Worm (Caenorhabditis elegans) whole organism, late embryonic: ENCODE results near the gene F31B12.4.

Experiments used
- C08G9.2 ChIP-seq: sonication (generic microtip); optimal IDR thresholded peaks from 2 replicates; lab custom pipeline; 2016; ENCODE audit warnings: mild to moderate bottlenecking, missing genetic modification characterization, moderate library complexity, missing compliant biosample characterization
- C38D4.7 ChIP-seq: fragments of 200-800 bp; sonication (Bioruptor generic); optimal IDR thresholded peaks from 2 replicates; lab custom pipeline; 2018; ENCODE audit warnings: mild to moderate bottlenecking, missing genetic modification characterization, moderate library complexity, missing compliant biosample characterization
- T23F11.4 ChIP-seq: fragments of 200-800 bp; sonication (Bioruptor generic); optimal IDR thresholded peaks from 2 replicates; lab custom pipeline; 2018; ENCODE audit warnings: mild to moderate bottlenecking, missing genetic modification characterization, missing compliant biosample characterization
- ahr-1 ChIP-seq: sonication (generic microtip); optimal IDR thresholded peaks from 2 replicates; lab custom pipeline; 2016; ENCODE audit warnings: missing genetic modification characterization, missing compliant biosample characterization
- ceh-2 ChIP-seq: sonication (generic microtip); optimal IDR thresholded peaks from 2 replicates; lab custom pipeline; 2016; ENCODE audit warnings: missing genotype, missing genetic modification characterization, missing compliant biosample characterization
- ceh-22 ChIP-seq: sonication (generic microtip); optimal IDR thresholded peaks from 2 replicates; lab custom pipeline; 2017; ENCODE audit warnings: missing biosample characterization, missing genetic modification characterization
- ceh-31 ChIP-seq: sonication (generic microtip); optimal IDR thresholded peaks from 2 replicates; lab custom pipeline; 2016; ENCODE audit warnings: missing genetic modification characterization, missing compliant biosample characterization
- ceh-34 ChIP-seq: sonication (generic microtip); optimal IDR thresholded peaks from 2 replicates; lab custom pipeline; 2016; ENCODE audit warnings: mild to moderate bottlenecking, missing genetic modification characterization, missing compliant biosample characterization
- ceh-45 ChIP-seq: fragments of 200-800 bp; sonication (Bioruptor generic); IDR thresholded peaks from 2 replicates; pipeline ENCODE4 v1.3.6; 2022; ENCODE audit warnings: missing genetic modification reagents, missing genetic modification characterization, missing compliant biosample characterization
- ceh-9 ChIP-seq: sonication (generic microtip); optimal IDR thresholded peaks from 2 replicates; lab custom pipeline; 2016; ENCODE audit warnings: mild to moderate bottlenecking, missing genetic modification characterization, inconsistent platforms, missing compliant biosample characterization
- dve-1 ChIP-seq: sonication (generic microtip); optimal IDR thresholded peaks from 2 replicates; lab custom pipeline; 2017; ENCODE audit warnings: antibody characterized with exemption, mild to moderate bottlenecking, missing genetic modification characterization, missing compliant biosample characterization
- elt-4 ChIP-seq: sonication (generic microtip); optimal IDR thresholded peaks from 2 replicates; lab custom pipeline; 2016; ENCODE audit warnings: missing genetic modification characterization, missing compliant biosample characterization
- fax-1 ChIP-seq: sonication (generic microtip); optimal IDR thresholded peaks from 2 replicates; lab custom pipeline; 2016; ENCODE audit warnings: missing genotype, missing genetic modification characterization, missing compliant biosample characterization
- fkh-10 ChIP-seq: fragments of 150-350 bp; optimal IDR thresholded peaks from 2 replicates; lab custom pipeline; 2014; ENCODE audit warnings: missing biosample characterization, missing genetic modification reagents, missing genetic modification characterization
- fkh-6 ChIP-seq: sonication (generic microtip); optimal IDR thresholded peaks from 2 replicates; lab custom pipeline; 2016; ENCODE audit warnings: missing genetic modification characterization, missing compliant biosample characterization
- gmeb-2 ChIP-seq: sonication (generic microtip); optimal IDR thresholded peaks from 2 replicates; lab custom pipeline; 2016; ENCODE audit warnings: missing genetic modification characterization, inconsistent platforms, missing compliant biosample characterization
- hlh-13 ChIP-seq: fragments of 200-800 bp; sonication (Bioruptor generic); optimal IDR thresholded peaks from 2 replicates; lab custom pipeline; 2018; ENCODE audit warnings: mild to moderate bottlenecking, missing genetic modification characterization, missing compliant biosample characterization
- hlh-30 ChIP-seq: sonication (generic microtip); optimal IDR thresholded peaks from 2 replicates; lab custom pipeline; 2017; ENCODE audit warnings: antibody characterized with exemption, missing genetic modification characterization, missing compliant biosample characterization; ENCODE audit not compliant: insufficient read depth
- hlh-6 ChIP-seq: sonication (generic microtip); optimal IDR thresholded peaks from 2 replicates; lab custom pipeline; 2016; ENCODE audit warnings: missing genotype, missing genetic modification characterization, missing compliant biosample characterization
- hlh-8 ChIP-seq: sonication (generic microtip); optimal IDR thresholded peaks from 2 replicates; lab custom pipeline; 2016; ENCODE audit warnings: missing genotype, missing genetic modification characterization, missing compliant biosample characterization
- lim-6 ChIP-seq: sonication (generic microtip); optimal IDR thresholded peaks from 2 replicates; lab custom pipeline; 2016; ENCODE audit warnings: missing genetic modification characterization, missing compliant biosample characterization
- madf-2 ChIP-seq: sonication (generic microtip); optimal IDR thresholded peaks from 2 replicates; lab custom pipeline; 2017; ENCODE audit warnings: missing genetic modification characterization, missing compliant biosample characterization
- mec-3 ChIP-seq: sonication (generic microtip); optimal IDR thresholded peaks from 2 replicates; lab custom pipeline; 2016; ENCODE audit warnings: borderline replicate concordance, missing genetic modification characterization, missing compliant biosample characterization
- nhr-11 ChIP-seq: fragments of 150-350 bp; optimal IDR thresholded peaks from 2 replicates; lab custom pipeline; 2014; ENCODE audit warnings: missing biosample characterization, missing genetic modification characterization
- nhr-232 ChIP-seq: sonication (generic microtip); optimal IDR thresholded peaks from 2 replicates; lab custom pipeline; 2016; ENCODE audit warnings: missing genetic modification characterization, missing compliant biosample characterization
- odd-2 ChIP-seq: sonication (generic microtip); optimal IDR thresholded peaks from 2 replicates; lab custom pipeline; 2017; ENCODE audit warnings: antibody characterized with exemption, mild to moderate bottlenecking, missing genetic modification characterization, missing compliant biosample characterization
- pax-1 ChIP-seq: fragments of 150-350 bp; optimal IDR thresholded peaks from 2 replicates; lab custom pipeline; 2014; ENCODE audit warnings: missing biosample characterization, missing genetic modification characterization
- sox-2 ChIP-seq: fragments of 200-800 bp; sonication (Bioruptor generic); IDR thresholded peaks from 2 replicates; pipeline ENCODE4 v1.3.6; 2022; ENCODE audit warnings: missing genetic modification reagents, missing genetic modification characterization, missing compliant biosample characterization
- sox-4 ChIP-seq: sonication (generic microtip); optimal IDR thresholded peaks from 2 replicates; lab custom pipeline; 2017; ENCODE audit warnings: mild to moderate bottlenecking, missing genetic modification characterization, inconsistent platforms, missing compliant biosample characterization
- unc-3 ChIP-seq, 2 experiments: fragments of 200-800 bp in 1 of 2; sonication (Bioruptor generic) in 1 of 2; sonication (generic microtip) in 1 of 2; conservative IDR thresholded peaks in 1 of 2; optimal IDR thresholded peaks in 1 of 2; 2 replicates each; pipeline versions ENCODE4 v1.3.6 to Lab custom; 2016 to 2022; ENCODE audit warnings: missing compliant biosample characterization in 2 of 2, missing genetic modification characterization in 2 of 2, missing genetic modification reagents in 1 of 2
- unc-42 ChIP-seq: sonication (generic microtip); optimal IDR thresholded peaks from 2 replicates; lab custom pipeline; 2016; ENCODE audit warnings: missing genotype, missing genetic modification characterization, missing compliant biosample characterization
- unc-55 ChIP-seq: sonication (generic microtip); optimal IDR thresholded peaks from 2 replicates; lab custom pipeline; 2017; ENCODE audit warnings: missing biosample characterization, missing genetic modification reagents, missing genetic modification characterization
- unc-86 ChIP-seq: sonication (generic microtip); optimal IDR thresholded peaks from 2 replicates; lab custom pipeline; 2016; ENCODE audit warnings: missing genetic modification characterization, missing compliant biosample characterization
- zip-5 ChIP-seq: sonication (generic microtip); optimal IDR thresholded peaks from 2 replicates; lab custom pipeline; 2016; ENCODE audit warnings: missing genetic modification characterization, missing compliant biosample characterization

The F31B12.4 gene

DNA sequence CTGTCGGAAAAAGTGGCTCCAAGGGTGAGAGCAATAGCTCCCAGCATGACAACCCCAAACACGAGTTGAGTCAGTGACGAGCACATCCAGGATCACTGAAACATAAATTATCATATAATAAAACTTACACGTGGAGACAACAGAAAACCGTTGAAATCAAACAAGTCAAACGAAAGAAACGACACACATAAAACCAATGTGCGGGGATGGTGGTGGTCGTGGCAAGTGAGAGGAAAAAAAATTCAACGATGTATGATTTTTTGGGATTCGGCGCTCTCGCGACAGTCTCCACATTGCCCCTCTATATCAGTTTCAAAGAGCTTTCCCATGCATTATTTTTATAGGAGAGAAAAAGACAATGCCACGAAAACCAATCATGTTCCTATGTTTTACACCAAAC lies 20.7 kb upstream of the F31B12.4 start, which contains the start of gene clc-4:
TSS of gene clc-4 (minus strand) at position 101 of the 400 bp plus-strand sequence.
- TF ChIP-seq ahr-1 (no peak), sox-4 (no peak), mec-3 (no peak), ceh-31 (tag; lab: Kevin White, UChicago) (no peak)

DNA sequence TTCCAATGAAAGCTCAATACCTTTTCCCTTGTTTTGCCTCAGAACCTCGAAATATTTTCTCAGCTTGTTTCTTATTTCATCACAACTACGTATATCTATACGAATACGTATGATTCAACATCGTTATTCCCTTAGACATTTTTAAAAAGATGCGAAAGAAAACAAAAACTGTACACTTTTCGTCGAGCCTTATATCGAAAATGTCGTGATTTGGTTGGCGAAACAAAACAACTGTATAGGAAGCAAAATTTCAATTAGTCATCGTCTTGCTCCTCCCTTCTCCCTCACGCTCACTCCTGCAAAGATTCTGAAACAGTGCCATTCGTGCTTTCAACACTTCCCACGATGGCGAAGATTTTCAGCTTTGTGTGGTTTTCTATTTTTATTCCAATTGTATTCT lies 17.3 kb upstream of the F31B12.4 start, which contains the start of gene ttr-14:
TSS of gene ttr-14 (plus strand) at position 301 of the 400 bp plus-strand sequence.
- no peak for TF ChIP-seq ceh-9 (tag; lab: Kevin White, UChicago)
- TF ChIP-seq lim-6 (tag; lab: Kevin White, UChicago), result no peak
- no peak for TF ChIP-seq hlh-8 (tag; lab: Kevin White, UChicago)
- TF ChIP-seq hlh-6, result no peak
- TF ChIP-seq fkh-6 (tag; lab: Kevin White, UChicago), result no peak
- no peak for TF ChIP-seq unc-86 (tag; lab: Kevin White, UChicago)
- TF ChIP-seq nhr-232 (tag; lab: Kevin White, UChicago), result no peak
- no peak for TF ChIP-seq fkh-10 (GFP tag; lab: Kevin White, UChicago)
- TF ChIP-seq C38D4.7 (GFP tag; lab: Kevin White, UChicago), result no peak
- TF ChIP-seq ceh-34 (tag; lab: Kevin White, UChicago), result no peak

DNA sequence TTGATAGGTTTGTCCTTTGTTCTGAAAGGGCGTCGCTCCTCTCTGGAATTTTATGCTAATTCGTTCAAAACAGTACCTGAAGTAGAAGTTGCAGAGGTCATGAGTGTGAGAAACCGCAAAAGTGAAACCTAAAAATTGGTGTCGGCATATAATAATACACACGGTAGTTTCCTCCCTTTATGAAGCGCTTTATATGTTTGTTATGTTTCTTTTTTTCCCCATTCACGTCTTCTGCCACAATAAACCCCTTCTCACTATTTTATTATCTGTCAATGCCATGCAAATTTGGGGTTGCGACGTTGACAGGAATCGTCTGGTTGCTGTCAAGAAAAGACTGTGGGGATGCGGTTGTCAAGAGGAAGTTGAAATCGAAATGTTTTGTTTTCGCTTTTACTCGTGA lies 12.1 kb upstream of the F31B12.4 start, which contains the start of gene vap-2:
TSS of gene vap-2 (minus strand) at position 101 of the 400 bp plus-strand sequence.
- TF ChIP-seq T23F11.4 (GFP tag; lab: Kevin White, UChicago), result no peak
- no peak for TF ChIP-seq hlh-8 (tag; lab: Kevin White, UChicago)
- no peak for TF ChIP-seq fax-1 (tag; lab: Kevin White, UChicago)
- no peak for TF ChIP-seq unc-55
- no peak for TF ChIP-seq hlh-6
- no peak for TF ChIP-seq elt-4 (tag; lab: Kevin White, UChicago)
- TF ChIP-seq hlh-13 (GFP tag; lab: Kevin White, UChicago), result no peak
- no peak for TF ChIP-seq sox-4
- TF ChIP-seq, all 69 proteins: peak for 0

DNA sequence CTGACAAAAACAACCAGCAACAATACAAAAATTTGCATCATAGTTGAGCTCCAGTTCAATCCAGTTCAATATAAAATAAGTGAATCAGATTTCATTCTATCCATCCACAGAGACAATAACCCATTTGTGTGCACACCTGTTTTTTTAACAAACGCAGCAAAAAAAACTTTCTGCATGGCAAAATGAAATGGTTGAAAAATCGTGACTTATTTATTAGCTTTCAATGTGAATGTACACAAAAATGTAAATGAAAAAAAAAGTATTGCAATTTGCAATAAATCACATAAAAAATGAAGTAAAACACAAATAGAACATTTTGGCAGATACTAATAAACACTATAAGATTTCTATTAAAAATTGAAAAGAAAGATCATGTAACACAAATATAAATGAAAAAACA lies 9.9 kb upstream of the F31B12.4 start, which contains the start of gene T05A10.6:
TSS of gene T05A10.6 (minus strand) at position 101 of the 400 bp plus-strand sequence.
- TF ChIP-seq nhr-232 (tag; lab: Kevin White, UChicago) (no peak), dve-1 (no peak), lim-6 (tag; lab: Kevin White, UChicago) (no peak), ceh-9 (tag; lab: Kevin White, UChicago) (no peak), odd-2 (tag; lab: Kevin White, UChicago) (no peak), zip-5 (no peak), mec-3 (no peak), ceh-22 (no peak), ceh-34 (tag; lab: Kevin White, UChicago) (no peak)
- TF ChIP-seq, all 69 proteins: peak for 0

DNA sequence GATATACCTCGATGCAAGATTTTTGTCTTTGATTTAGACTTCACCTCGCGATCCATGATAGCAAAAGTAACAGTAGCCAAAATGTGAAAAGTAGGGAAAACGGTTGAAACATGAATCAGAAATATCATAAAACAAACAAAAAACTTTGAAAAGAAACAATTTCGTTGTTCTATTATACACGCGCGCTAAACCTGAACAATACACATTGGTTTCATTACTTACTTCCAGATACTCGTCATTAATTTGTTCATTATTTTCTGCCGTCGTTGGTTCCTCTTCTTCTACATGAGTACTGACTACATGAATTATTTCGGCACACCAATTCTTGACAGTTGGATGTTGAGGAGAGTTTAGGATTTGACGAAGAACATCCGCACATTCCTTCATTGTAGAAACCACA lies 16.0 kb downstream of the F31B12.4 start, which contains the start of gene F31B12.3:
TSS of gene F31B12.3 (minus strand) at position 101 of the 400 bp plus-strand sequence.
- TF ChIP-seq sox-2 (GFP tag; lab: Robert Waterston, UW) (no peak), ceh-2 (tag; lab: Kevin White, UChicago) (no peak), gmeb-2 (tag; lab: Kevin White, UChicago) (no peak), dve-1 (no peak), unc-42 (tag; lab: Kevin White, UChicago) (no peak), pax-1 (tag; lab: Kevin White, UChicago) (no peak), nhr-11 (tag; lab: Kevin White, UChicago) (no peak), sox-4 (no peak), fkh-6 (tag; lab: Kevin White, UChicago) (no peak), ceh-45 (GFP tag; lab: Robert Waterston, UW) (no peak), hlh-30 (no peak), unc-3 (GFP tag; conservative IDR thresholded peaks at IDR 0.05; lab: Robert Waterston, UW) (no peak), unc-3 (tag; optimal IDR thresholded peaks at IDR 0.05; lab: Kevin White, UChicago) (no peak), madf-2 (tag; lab: Kevin White, UChicago) (no peak), C08G9.2 (tag; lab: Kevin White, UChicago) (no peak)
